Fruit fly (Drosophila melanogaster): ENCODE measurements around the gene CG4362.

Gene CG4362

DNA sequence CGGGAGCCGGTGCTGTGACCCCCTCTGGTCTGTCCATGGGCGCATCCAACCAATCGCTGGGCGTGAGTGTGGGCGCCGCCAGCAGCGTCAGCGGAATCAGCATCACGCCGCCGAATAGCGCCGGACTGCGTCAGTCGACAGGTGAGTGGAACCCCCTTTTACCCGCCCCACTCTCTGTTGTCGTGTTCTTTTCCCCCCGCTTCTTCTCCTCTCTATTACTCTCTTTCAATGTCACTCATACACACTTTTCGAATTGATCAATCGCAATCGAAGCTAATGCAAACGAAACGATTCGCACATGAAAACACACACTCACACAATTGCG lies 3.1 kb upstream of the CG4362 start:
- TF ChIP-seq ttk (optimal IDR thresholded peaks at IDR 0.05) = peak; percentile 71
- TF ChIP-seq insv (optimal IDR thresholded peaks at IDR 0.05) = no peak

DNA sequence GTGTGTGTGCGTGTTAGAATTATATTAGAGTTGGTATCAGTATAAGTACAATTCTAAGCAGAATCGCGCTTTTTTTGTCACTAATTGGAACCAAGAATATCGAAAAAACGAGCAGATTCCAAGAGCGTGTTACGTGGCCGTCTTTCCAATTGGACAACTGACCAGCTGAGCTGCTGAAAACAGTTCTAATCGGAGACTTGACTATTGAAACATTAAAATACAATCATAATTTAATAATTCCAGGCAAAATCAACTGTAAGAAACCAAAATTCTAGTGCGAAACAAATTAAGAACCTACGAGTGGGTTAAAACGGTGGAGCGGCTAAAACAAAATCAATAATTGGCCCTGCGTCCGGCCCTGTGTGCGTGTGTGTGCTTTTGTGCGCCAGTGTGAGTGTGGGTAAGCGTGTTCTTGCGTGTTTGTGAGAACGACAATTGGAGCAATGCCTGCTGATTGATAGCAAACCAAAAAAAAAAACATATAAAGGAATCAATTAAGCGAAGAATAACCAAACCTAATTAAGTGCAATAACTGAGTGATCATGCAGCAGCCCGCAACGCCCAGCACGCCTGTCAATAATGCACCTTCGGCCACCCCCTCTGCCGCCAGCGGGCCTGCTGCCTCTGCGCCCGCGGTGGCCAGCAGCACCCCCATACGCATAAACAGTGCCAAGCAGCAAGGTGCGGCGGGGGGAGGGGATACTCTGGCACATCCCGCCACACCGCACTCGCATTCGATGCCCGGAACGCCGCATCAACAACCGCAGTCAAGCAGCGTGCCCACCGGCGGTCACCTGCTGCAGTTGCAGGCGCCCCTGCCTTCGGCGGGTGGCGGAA lies 2.5 kb upstream of the CG4362 start:
- TF ChIP-seq insv (optimal IDR thresholded peaks at IDR 0.05) (no peak), h (optimal IDR thresholded peaks at IDR 0.05) (no peak), Sin3A (optimal IDR thresholded peaks at IDR 0.05) (no peak), psq (optimal IDR thresholded peaks at IDR 0.05) (no peak), Myc (optimal IDR thresholded peaks at IDR 0.05) (no peak), ttk (optimal IDR thresholded peaks at IDR 0.05) (no peak)

DNA sequence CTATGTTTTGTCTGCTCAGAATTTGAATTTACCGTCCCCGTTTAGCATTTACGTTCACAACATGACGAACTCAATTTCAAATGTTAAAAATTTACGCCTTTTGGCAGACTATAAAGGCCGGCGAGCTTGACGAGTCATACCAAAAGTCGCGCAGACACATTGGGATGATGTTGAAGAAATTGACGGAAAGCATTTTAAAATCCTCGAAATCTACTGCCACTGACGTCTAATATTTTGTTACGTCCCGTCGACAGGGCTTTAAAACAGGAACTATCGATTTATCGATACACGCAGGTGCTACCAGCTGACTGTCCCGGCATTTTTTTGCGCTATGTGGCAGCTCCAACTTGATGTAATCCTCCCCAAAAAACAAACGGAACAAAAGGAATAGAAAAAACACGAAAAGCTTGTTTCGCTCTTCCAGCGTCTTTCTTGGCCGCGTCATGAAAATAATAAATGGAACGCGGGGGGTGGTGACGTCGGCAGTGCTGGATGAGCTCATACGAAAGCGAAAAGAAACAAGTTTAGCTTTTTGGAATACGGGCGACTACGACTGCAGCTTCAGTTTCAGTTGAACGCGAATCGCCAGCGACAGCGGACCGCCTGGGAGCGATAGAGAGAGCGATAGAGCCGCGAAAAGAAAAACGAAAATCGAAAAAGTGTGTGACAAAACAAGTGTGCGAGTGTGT lies 1.8 kb upstream of the CG4362 start, which contains the start of gene Orp8:
TSS of gene Orp8 (plus strand) at position 373 of the 689 bp plus-strand sequence.
- TF ChIP-seq h (optimal IDR thresholded peaks at IDR 0.05) = no peak
- no peak for TF ChIP-seq Sin3A (optimal IDR thresholded peaks at IDR 0.05)
- TF ChIP-seq Myc (optimal IDR thresholded peaks at IDR 0.05) = no peak
- TF ChIP-seq psq (optimal IDR thresholded peaks at IDR 0.05) = no peak
- no peak for TF ChIP-seq ttk (optimal IDR thresholded peaks at IDR 0.05)
- no peak for TF ChIP-seq insv (optimal IDR thresholded peaks at IDR 0.05)

dm6 chr3R:20305852-20306251 lies 1.5 kb downstream of the CG4362 start:
- TF ChIP-seq Sin3A (optimal IDR thresholded peaks at IDR 0.05) (no peak), Myc (optimal IDR thresholded peaks at IDR 0.05) (no peak)

DNA sequence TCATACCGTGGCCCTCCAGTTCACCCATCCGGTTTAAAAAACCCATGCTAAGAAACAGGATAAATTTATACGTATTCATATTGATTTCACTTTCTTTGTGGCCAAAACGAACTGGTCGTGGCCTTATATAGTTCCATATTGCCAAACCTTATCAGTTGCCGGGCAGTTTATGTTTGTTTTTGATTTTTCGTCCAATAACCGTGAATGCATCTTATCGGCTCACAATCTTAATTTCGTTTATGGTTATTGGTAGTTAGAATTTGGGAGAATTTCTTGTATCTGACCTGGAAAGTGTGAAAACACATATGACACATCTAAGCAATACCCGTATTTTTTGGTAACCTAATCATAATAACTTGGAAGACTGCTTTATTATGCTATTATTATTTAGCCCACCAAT lies 2.5 kb downstream of the CG4362 start, which contains the start of gene CG4367:
TSS of gene CG4367 (minus strand) at position 101 of the 400 bp plus-strand sequence.
- TF ChIP-seq h (optimal IDR thresholded peaks at IDR 0.05) (no peak), insv (optimal IDR thresholded peaks at IDR 0.05) (no peak), ttk (optimal IDR thresholded peaks at IDR 0.05) (no peak), Myc (optimal IDR thresholded peaks at IDR 0.05) (no peak), psq (optimal IDR thresholded peaks at IDR 0.05) (no peak), Sin3A (optimal IDR thresholded peaks at IDR 0.05) (no peak)

dm6 chr3R:20293661-20294060 lies 13.7 kb downstream of the CG4362 start:
- no peak for TF ChIP-seq insv (optimal IDR thresholded peaks at IDR 0.05)
- TF ChIP-seq ttk (optimal IDR thresholded peaks at IDR 0.05) = no peak
- TF ChIP-seq Myc (optimal IDR thresholded peaks at IDR 0.05) = no peak
- TF ChIP-seq h (optimal IDR thresholded peaks at IDR 0.05) = no peak
- no peak for TF ChIP-seq Sin3A (optimal IDR thresholded peaks at IDR 0.05)
- no peak for TF ChIP-seq psq (optimal IDR thresholded peaks at IDR 0.05)

- no peak for TF ChIP-seq psq (optimal IDR thresholded peaks at IDR 0.05)
- no peak for TF ChIP-seq Sin3A (optimal IDR thresholded peaks at IDR 0.05)
- no peak for TF ChIP-seq insv (optimal IDR thresholded peaks at IDR 0.05)
- TF ChIP-seq ttk (optimal IDR thresholded peaks at IDR 0.05) = no peak
These were observed 14.4 kb downstream of the CG4362 start for dm6 chr3R:20292880-20293491.

DNA sequence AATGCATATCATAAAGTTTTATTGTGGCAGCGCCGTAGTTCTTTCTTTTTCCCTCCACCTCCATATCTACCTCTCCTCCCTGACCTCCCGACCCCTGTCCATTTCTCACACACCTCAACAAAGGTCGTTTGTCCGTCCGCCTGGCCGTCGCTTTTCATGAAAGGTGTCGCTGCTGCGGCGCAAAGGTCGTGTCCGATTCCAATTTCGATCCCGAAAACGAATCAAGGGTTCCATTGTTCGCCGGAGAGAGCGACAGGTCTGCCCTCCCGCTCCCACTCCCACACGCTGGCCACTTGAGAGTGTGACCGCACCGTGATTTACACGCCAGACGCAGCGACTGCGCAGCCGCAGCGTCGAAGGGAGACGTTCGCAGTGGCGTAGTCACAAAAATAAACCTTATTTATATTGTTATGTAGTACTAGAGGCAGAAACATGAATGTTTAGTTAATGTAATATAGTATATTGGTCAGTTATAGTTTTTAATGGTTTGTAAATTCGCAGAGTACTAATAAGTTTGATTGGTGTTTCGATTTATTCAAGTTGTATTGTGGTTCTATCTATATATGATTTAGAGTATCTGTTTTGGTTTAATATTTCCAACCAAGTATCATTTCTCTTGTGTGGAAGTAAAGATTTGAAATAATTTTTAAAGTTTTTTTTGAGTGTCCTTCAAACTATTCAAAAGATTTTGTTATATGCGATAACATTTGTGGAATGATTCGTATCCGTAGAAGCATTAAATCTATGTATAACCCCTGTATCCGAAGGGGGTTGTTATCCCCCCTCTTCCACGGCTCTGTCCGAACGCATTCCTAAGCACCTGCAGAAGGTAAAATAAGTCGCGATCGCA lies 15.1 kb downstream of the CG4362 start:
- TF ChIP-seq ttk (optimal IDR thresholded peaks at IDR 0.05) = no peak

DNA sequence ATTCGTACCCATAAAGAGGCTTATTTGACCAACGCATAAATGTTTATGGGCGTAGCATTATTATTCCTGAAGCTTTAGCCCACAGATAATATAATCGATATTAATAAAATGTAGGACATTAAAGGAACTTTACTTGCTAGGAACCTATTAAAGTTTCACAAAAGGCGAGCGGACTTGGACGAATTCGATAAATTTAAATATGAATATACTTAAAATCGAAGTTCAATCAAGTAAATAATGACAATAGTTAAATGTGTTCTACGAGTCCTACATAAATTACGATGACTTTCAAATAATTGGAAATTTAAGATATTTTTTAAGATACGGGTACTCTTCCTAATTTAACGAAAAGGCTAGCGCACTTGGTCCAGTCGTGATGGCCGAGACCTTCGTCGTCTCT lies 15.7 kb downstream of the CG4362 start:
- TF ChIP-seq h (optimal IDR thresholded peaks at IDR 0.05) (no peak), Myc (optimal IDR thresholded peaks at IDR 0.05) (no peak), Sin3A (optimal IDR thresholded peaks at IDR 0.05) (no peak)

DNA sequence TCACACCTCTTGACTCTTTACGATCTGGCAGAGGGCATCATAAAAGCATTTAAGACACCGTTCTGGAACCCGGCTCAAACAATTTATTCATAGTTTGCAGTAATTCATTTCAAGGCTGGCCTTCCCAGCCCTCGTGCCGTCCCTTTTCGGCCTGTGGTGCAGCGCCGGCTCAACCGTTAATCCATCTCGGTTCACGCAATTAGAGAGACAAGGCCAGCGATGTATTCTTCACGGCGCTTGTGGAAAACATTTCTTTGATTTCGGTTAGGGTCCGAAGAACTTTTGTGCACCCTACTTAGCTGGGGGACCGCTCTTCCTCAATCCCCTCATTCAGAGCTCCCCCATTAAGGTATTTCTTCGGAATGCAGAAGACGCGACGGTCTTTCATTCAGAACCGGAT lies 16.2 kb downstream of the CG4362 start:
- TF ChIP-seq h (optimal IDR thresholded peaks at IDR 0.05) (no peak), insv (optimal IDR thresholded peaks at IDR 0.05) (no peak), Sin3A (optimal IDR thresholded peaks at IDR 0.05) (no peak), psq (optimal IDR thresholded peaks at IDR 0.05) (no peak), Myc (optimal IDR thresholded peaks at IDR 0.05) (no peak), ttk (optimal IDR thresholded peaks at IDR 0.05) (no peak)

DNA sequence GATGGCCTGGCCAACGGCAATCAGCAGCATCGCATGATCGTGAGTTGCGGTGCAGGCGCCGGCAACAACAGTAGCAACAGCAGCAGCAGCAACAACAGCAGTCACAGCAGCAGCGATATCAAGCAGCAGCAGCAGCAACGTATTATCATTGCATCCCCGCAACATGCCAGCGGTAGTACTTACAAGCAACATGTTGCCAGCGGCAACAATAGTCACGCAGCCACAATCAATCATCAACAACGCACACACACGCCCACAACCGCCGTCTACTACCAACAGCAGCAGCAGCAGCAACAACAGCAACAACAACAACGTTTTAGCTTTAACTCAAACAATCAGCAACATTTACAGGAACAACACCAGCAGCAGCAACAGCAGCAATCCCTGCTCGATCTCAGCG lies 18.8 kb downstream of the CG4362 start:
- no peak for TF ChIP-seq h (optimal IDR thresholded peaks at IDR 0.05)
- no peak for TF ChIP-seq psq (optimal IDR thresholded peaks at IDR 0.05)

DNA sequence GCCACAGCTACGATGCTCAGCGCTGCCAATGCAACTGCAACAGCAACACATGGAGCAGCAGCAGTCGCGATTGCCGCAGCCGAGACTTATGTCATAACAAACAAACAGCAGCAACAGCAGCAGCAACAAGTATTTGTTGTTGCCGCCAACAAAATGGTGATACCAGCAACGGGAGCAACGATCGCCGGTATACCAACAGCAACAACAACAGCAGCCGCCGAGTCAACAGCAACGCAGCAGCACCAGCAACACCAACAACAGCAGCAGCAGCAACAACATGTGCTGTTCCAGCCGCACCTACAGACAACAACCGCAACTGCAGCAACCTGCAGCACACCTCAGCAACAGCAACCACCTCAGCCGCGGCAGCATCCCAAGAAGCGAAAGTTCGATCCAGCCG lies 19.3 kb downstream of the CG4362 start:
- TF ChIP-seq psq (optimal IDR thresholded peaks at IDR 0.05) = no peak
- TF ChIP-seq Sin3A (optimal IDR thresholded peaks at IDR 0.05) = no peak
- TF ChIP-seq insv (optimal IDR thresholded peaks at IDR 0.05) = no peak
- no peak for TF ChIP-seq Myc (optimal IDR thresholded peaks at IDR 0.05)
- TF ChIP-seq h (optimal IDR thresholded peaks at IDR 0.05) = no peak
- TF ChIP-seq ttk (optimal IDR thresholded peaks at IDR 0.05) = no peak

All from Kc167 (cell line).